Fruit fly (Drosophila melanogaster): ENCODE measurements around the gene Fhos.

DNA sequence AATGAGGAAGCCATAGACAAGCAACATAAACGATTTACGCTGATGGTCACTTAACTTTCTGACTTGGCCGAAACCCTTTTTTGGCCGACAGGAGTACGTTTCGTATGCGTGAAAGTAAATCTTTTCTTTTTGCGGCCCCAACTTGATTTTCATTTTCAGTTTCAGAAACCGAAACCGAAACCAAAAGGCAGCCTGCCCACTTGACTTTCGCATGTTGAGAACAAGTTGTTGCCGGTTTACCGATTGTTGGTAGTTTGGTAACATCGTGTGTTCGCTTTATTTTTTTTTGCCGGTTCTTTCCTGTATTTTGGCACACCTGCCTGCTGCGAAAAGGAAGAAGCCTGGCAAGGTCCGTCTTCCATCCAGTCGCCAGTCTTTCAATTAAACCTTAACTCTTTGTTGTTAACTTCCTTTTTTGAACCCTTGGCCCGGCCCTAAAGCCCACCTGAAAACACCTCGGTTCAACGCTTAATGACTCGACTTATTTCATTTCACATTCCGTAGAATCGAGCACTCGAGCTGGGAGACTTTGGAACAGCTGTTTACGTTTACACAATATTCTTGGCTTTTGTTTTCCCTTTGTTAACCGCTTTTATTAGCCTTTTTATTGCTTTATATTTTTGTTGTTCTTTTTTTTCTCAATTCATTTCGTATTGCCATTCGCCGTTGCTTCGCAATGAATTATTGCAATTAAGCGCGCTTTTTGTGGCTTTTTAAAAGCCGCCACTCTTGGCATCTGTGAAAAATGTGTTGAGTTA, 21.7 kb downstream of the Fhos start:
- TF ChIP-seq en (GFP tag; optimal IDR thresholded peaks at IDR 0.05) (no peak), CG2712 (tag; optimal IDR thresholded peaks at IDR 0.05) (no peak), CG15696 (tag; optimal IDR thresholded peaks at IDR 0.05) (no peak)

Measured in whole organism, embryonic.